In the genomic region with DNA sequence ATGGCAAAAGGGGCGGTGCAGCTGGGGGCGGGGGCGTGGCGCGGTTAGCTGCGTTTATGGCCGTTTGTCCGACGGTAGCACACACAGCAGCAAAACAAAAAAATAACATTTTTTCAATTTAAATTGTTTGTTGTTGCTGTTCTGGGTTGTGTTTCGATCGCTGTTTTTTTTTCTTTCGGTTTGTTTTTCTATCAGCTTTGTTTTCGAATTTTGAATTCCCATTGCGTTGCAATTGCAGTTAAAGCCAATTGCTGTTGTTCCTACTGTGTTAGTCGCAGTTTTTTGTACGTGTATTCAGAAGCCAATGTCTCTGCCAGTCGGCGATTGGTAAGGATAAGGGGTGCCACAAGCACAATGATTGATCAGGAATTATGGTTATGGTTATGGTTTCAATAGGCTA, we compare ENCODE assay signal across 3 fruit fly cellular contexts.
TF ChIP-seq lines count a peak whose summit lies in the region.

No protein-coding gene starts in this region.

- TF ChIP-seq CTCF in whole organism, embryonic (GFP tag; optimal IDR thresholded peaks at IDR 0.05; lab: Kevin White, UChicago): no peak

TF ChIP-seq in whole organism, embryonic, 481 proteins besides CTCF, POLR2A, EP300 and RAD21:
- TF ChIP-seq Awh (GFP tag; IDR thresholded peaks at IDR 0.05; lab: Robert Waterston, UW) (no peak), CG31441 (GFP tag; IDR thresholded peaks at IDR 0.05; lab: Robert Waterston, UW) (no peak), ssp (GFP tag; IDR thresholded peaks at IDR 0.05; lab: Robert Waterston, UW) (no peak), Hsf (GFP tag; optimal IDR thresholded peaks at IDR 0.05; lab: Kevin White, UChicago) (no peak), Ets65A (GFP tag; lab: Kevin White, UChicago) (peak; percentile 4), CG17612 (GFP tag; IDR thresholded peaks at IDR 0.05; lab: Robert Waterston, UW) (no peak), Drgx (GFP tag; IDR thresholded peaks at IDR 0.05; lab: Robert Waterston, UW) (peak; percentile 43; the same call in 1 of the 2 replicates), Fer3 (tag; optimal IDR thresholded peaks at IDR 0.05; lab: Kevin White, UChicago) (no peak), grn (GFP tag; optimal IDR thresholded peaks at IDR 0.05; lab: Kevin White, UChicago) (no peak), gsb-n (tag; optimal IDR thresholded peaks at IDR 0.05; lab: Kevin White, UChicago) (no peak), CG15601 (tag; optimal IDR thresholded peaks at IDR 0.05; lab: Kevin White, UChicago) (no peak)

TF ChIP-seq in whole organism, prepupa, 60 proteins besides CTCF, POLR2A, EP300 and RAD21:
- TF ChIP-seq CG6276 (GFP tag; optimal IDR thresholded peaks at IDR 0.05; lab: Kevin White, UChicago) (no peak), spab (GFP tag; optimal IDR thresholded peaks at IDR 0.05; lab: Kevin White, UChicago) (no peak), Eip93F (GFP tag; optimal IDR thresholded peaks at IDR 0.05; lab: Kevin White, UChicago) (no peak), CG6163 (GFP tag; IDR thresholded peaks at IDR 0.05; lab: Robert Waterston, UW) (peak; percentile 63), Met (GFP tag; optimal IDR thresholded peaks at IDR 0.05; lab: Kevin White, UChicago) (no peak), CG6792 (GFP tag; optimal IDR thresholded peaks at IDR 0.05; lab: Kevin White, UChicago) (no peak), CG16779 (tag; optimal IDR thresholded peaks at IDR 0.05; lab: Kevin White, UChicago) (no peak), CG8319 (GFP tag; optimal IDR thresholded peaks at IDR 0.05; lab: Kevin White, UChicago) (no peak), Sox102F (GFP tag; optimal IDR thresholded peaks at IDR 0.05; lab: Kevin White, UChicago) (no peak), Hr38 (GFP tag; optimal IDR thresholded peaks at IDR 0.05; lab: Kevin White, UChicago) (no peak), Smox (GFP tag; optimal IDR thresholded peaks at IDR 0.05; lab: Kevin White, UChicago) (no peak), pdm3 (GFP tag; optimal IDR thresholded peaks at IDR 0.05; lab: Kevin White, UChicago) (no peak), CG11294 (GFP tag; IDR thresholded peaks at IDR 0.05; lab: Robert Waterston, UW) (peak; percentile 7; the same call in 1 of the 2 replicates), fd85E (GFP tag; optimal IDR thresholded peaks at IDR 0.05; lab: Kevin White, UChicago) (no peak), CG8119 (GFP tag; IDR thresholded peaks at IDR 0.05; lab: Robert Waterston, UW) (no peak), Hr4 (GFP tag; optimal IDR thresholded peaks at IDR 0.05; lab: Kevin White, UChicago) (no peak), Blimp-1 (GFP tag; optimal IDR thresholded peaks at IDR 0.05; lab: Kevin White, UChicago) (no peak), Gug (GFP tag; IDR thresholded peaks at IDR 0.05; lab: Robert Waterston, UW) (no peak), eg (GFP tag; IDR thresholded peaks at IDR 0.05; lab: Robert Waterston, UW) (peak; percentile 60), fd59A (GFP tag; optimal IDR thresholded peaks at IDR 0.05; lab: Kevin White, UChicago) (no peak)
TF ChIP-seq in whole organism, prepupa: peak in this region for 3.

TF ChIP-seq in whole organism, pupa, 21 proteins besides CTCF, POLR2A, EP300 and RAD21:
- no peak for TF ChIP-seq Pif1A (GFP tag; optimal IDR thresholded peaks at IDR 0.05; lab: Kevin White, UChicago)
- TF ChIP-seq CG32121 (GFP tag; IDR thresholded peaks at IDR 0.05; lab: Robert Waterston, UW): peak; percentile 54
- peak; percentile 66; the same call in 2 of the 3 replicates for TF ChIP-seq fd96Ca (GFP tag; IDR thresholded peaks at IDR 0.05; lab: Robert Waterston, UW)
- TF ChIP-seq CG4496 (GFP tag; IDR thresholded peaks at IDR 0.05; lab: Robert Waterston, UW): peak; percentile 39; the same call in 1 of the 3 replicates
- 0 out of 2 replicates have a peak, but pooled peaks have one; percentile 7 for TF ChIP-seq CG12605 (GFP tag; IDR thresholded peaks at IDR 0.05; lab: Robert Waterston, UW)
- no peak for TF ChIP-seq CG14655 (GFP tag; optimal IDR thresholded peaks at IDR 0.05; lab: Kevin White, UChicago)
